Worm (Caenorhabditis elegans) whole organism, early embryonic: ENCODE results near the gene tag-294.

Source experiments
- F13C5.2 ChIP-seq: sonication (generic microtip); optimal IDR thresholded peaks from 2 replicates; lab custom pipeline; 2017; ENCODE audit warnings: mild to moderate bottlenecking, missing genetic modification characterization, inconsistent platforms, missing compliant biosample characterization
- ama-1 ChIP-seq: fragments of 150-350 bp; optimal IDR thresholded peaks from 2 replicates; lab custom pipeline; 2014
- flt-1 ChIP-seq: fragments of 200-800 bp; sonication (Bioruptor generic); IDR thresholded peaks from 2 replicates; pipeline ENCODE4 v1.3.6; 2022; ENCODE audit warnings: missing genetic modification characterization, missing compliant biosample characterization
- hnd-1 ChIP-seq: sonication (generic microtip); optimal IDR thresholded peaks from 2 replicates; lab custom pipeline; 2016; ENCODE audit warnings: missing genetic modification characterization, missing compliant biosample characterization
- tbx-11 ChIP-seq: fragments of 200-800 bp; sonication (Bioruptor generic); IDR thresholded peaks from 2 replicates; pipeline ENCODE4 v1.3.6; 2022; ENCODE audit warnings: missing genetic modification characterization, missing compliant biosample characterization

DNA sequence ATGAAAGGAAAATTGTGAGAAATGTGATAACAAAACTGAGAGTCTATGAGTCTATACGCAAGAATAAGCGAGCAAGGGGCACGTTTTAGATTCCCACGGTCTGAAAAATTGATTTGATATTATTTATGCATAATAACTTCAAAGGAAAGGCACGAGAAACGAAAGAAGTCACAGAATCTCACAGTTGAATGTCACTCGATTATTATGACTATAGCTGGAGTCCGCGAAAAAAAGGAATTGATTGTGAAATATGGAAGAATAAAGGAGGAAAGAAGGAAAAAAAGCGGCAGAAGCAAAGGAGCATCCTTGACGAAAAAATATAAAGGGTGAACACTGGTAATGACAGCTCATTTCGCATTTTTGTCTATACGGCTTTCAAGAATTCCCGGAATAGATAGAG lies 52.6 kb downstream of the tag-294 start, which contains the start of gene cat-1:
- no peak for TF ChIP-seq ama-1
- no peak for TF ChIP-seq hnd-1 (tag; lab: Kevin White, UChicago)
- no peak for TF ChIP-seq flt-1 (GFP tag; lab: Robert Waterston, UW)
- no peak for TF ChIP-seq F13C5.2 (tag; lab: Kevin White, UChicago)
- no peak for TF ChIP-seq tbx-11 (GFP tag; lab: Robert Waterston, UW)
